Fruit fly (Drosophila melanogaster) whole organism, embryonic: ENCODE data around the gene tau.

Source experiments
- Bdp1 ChIP-seq: fragments of 200-800 bp; sonication (Bioruptor generic); optimal IDR thresholded peaks from 3 replicates; lab custom pipeline; 2016; ENCODE audit warnings: missing biosample characterization, missing genetic modification characterization
- CG12659 ChIP-seq: fragments of 200-800 bp; sonication (Bioruptor generic); optimal IDR thresholded peaks from 3 replicates; lab custom pipeline; 2017; ENCODE audit warnings: mild to moderate bottlenecking, missing biosample characterization, missing genetic modification reagents, missing genetic modification characterization
- CG13624 ChIP-seq: fragments of 200-800 bp; sonication (Bioruptor generic); optimal IDR thresholded peaks from 2 replicates; lab custom pipeline; 2016; ENCODE audit warnings: missing biosample characterization, missing genetic modification characterization
- CG14441 ChIP-seq: fragments of 200-800 bp; sonication (Bioruptor generic); IDR thresholded peaks from 2 replicates; pipeline ENCODE4 v1.3.6; 2022; ENCODE audit warnings: missing biosample characterization, missing genetic modification characterization
- CG1603 ChIP-seq: fragments of 200-800 bp; sonication (Bioruptor generic); optimal IDR thresholded peaks from 2 replicates; lab custom pipeline; 2019; ENCODE audit warnings: missing biosample characterization, mild to moderate bottlenecking, missing genetic modification characterization, moderate library complexity
- CG16813 ChIP-seq: fragments of 200-800 bp; sonication (Bioruptor generic); IDR thresholded peaks from 3 replicates; pipeline ENCODE4 v1.3.6; 2022; ENCODE audit warnings: missing biosample characterization, missing genetic modification characterization; ENCODE audit not compliant: partially characterized antibody
- CG18599 ChIP-seq: fragments of 200-800 bp; sonication (Bioruptor generic); optimal IDR thresholded peaks from 3 replicates; lab custom pipeline; 2017; ENCODE audit warnings: missing biosample characterization, missing genetic modification characterization, mild to moderate bottlenecking, moderate library complexity, missing genetic modification reagents
- CG2120 ChIP-seq: fragments of 200-800 bp; sonication (Bioruptor generic); optimal IDR thresholded peaks from 3 replicates; lab custom pipeline; 2016; ENCODE audit warnings: missing biosample characterization, missing genetic modification characterization
- CG2199 ChIP-seq: fragments of 200-800 bp; sonication (Bioruptor generic); IDR thresholded peaks from 3 replicates; pipeline ENCODE4 v1.3.6; 2022; ENCODE audit warnings: missing biosample characterization, missing genetic modification characterization
- CG2678 ChIP-seq: fragments of 200-800 bp; sonication (Bioruptor generic); optimal IDR thresholded peaks from 3 replicates; lab custom pipeline; 2019; ENCODE audit warnings: missing biosample characterization, mild to moderate bottlenecking, missing genetic modification characterization, moderate library complexity
- CG31365 ChIP-seq: fragments of 200-800 bp; sonication (Bioruptor generic); optimal IDR thresholded peaks from 2 replicates; lab custom pipeline; 2018; ENCODE audit warnings: missing biosample characterization, mild to moderate bottlenecking, missing genetic modification characterization
- CG43689 ChIP-seq: fragments of 200-800 bp; sonication (Bioruptor generic); IDR thresholded peaks from 2 replicates; pipeline ENCODE4 v1.3.6; 2022; ENCODE audit warnings: missing biosample characterization, missing genetic modification characterization
- CG4820 ChIP-seq: fragments of 200-800 bp; sonication (Bioruptor generic); optimal IDR thresholded peaks from 3 replicates; lab custom pipeline; 2016; ENCODE audit warnings: missing biosample characterization, missing genetic modification characterization
- CG8089 ChIP-seq: fragments of 200-800 bp; sonication (Bioruptor generic); optimal IDR thresholded peaks from 3 replicates; lab custom pipeline; 2016; ENCODE audit warnings: missing biosample characterization, missing genetic modification characterization
- CG8290 ChIP-seq, 3 experiments: fragments of 200-800 bp; sonication (Bioruptor generic); optimal IDR thresholded peaks; 2 replicates each; lab custom pipeline; 2016 to 2019; ENCODE audit warnings: missing biosample characterization in 3 of 3, missing genetic modification characterization in 3 of 3, mild to moderate bottlenecking in 2 of 3, moderate library complexity in 1 of 3
- CG8478 ChIP-seq: fragments of >200 bp; optimal IDR thresholded peaks from 2 replicates; lab custom pipeline; 2018
- Dek ChIP-seq: fragments of 200-800 bp; sonication (Bioruptor generic); optimal IDR thresholded peaks from 3 replicates; lab custom pipeline; 2019; ENCODE audit warnings: missing biosample characterization, mild to moderate bottlenecking, missing genetic modification characterization, moderate library complexity
- Dp ChIP-seq: fragments of 200-800 bp; sonication (Bioruptor generic); optimal IDR thresholded peaks from 2 replicates; lab custom pipeline; 2018; ENCODE audit warnings: missing biosample characterization, mild to moderate bottlenecking, missing genetic modification characterization, moderate library complexity
- Elba2 ChIP-seq: fragments of 200-800 bp; sonication (Bioruptor generic); optimal IDR thresholded peaks from 3 replicates; lab custom pipeline; 2016; ENCODE audit warnings: missing biosample characterization, missing genetic modification characterization
- Ets65A ChIP-seq: fragments of 200-800 bp; sonication (Bioruptor generic); peaks from one replicate; lab custom pipeline; 2016; ENCODE audit warnings: missing biosample characterization, missing genetic modification characterization
- Fer1 ChIP-seq: fragments of 200-800 bp; sonication (Bioruptor generic); optimal IDR thresholded peaks from 2 replicates; lab custom pipeline; 2017; ENCODE audit warnings: missing biosample characterization, mild to moderate bottlenecking, missing genetic modification characterization
- GATAe ChIP-seq: fragments of 200-800 bp; sonication (Bioruptor generic); conservative IDR thresholded peaks from 2 replicates; pipeline ENCODE4 v1.3.6; 2022; ENCODE audit warnings: missing biosample characterization, missing genetic modification characterization
- Gsc ChIP-seq: fragments of 200-800 bp; sonication (Bioruptor generic); IDR thresholded peaks from 2 replicates; pipeline ENCODE4 v1.3.6; 2022; ENCODE audit warnings: missing biosample characterization, missing genetic modification characterization
- HmgZ ChIP-seq: fragments of 200-800 bp; sonication (Bioruptor generic); optimal IDR thresholded peaks from 2 replicates; lab custom pipeline; 2018; ENCODE audit warnings: missing biosample characterization, mild to moderate bottlenecking, missing genetic modification characterization
- Hmr ChIP-seq: fragments of 200-800 bp; sonication (Bioruptor generic); optimal IDR thresholded peaks from 3 replicates; lab custom pipeline; 2017; ENCODE audit warnings: mild to moderate bottlenecking, missing biosample characterization, missing genetic modification reagents, missing genetic modification characterization
- Lhr ChIP-seq: fragments of 200-800 bp; sonication (Bioruptor generic); optimal IDR thresholded peaks from 3 replicates; lab custom pipeline; 2017; ENCODE audit warnings: mild to moderate bottlenecking, missing biosample characterization, missing genetic modification reagents, missing genetic modification characterization
- Med ChIP-seq: fragments of 200-800 bp; sonication (Bioruptor generic); peaks from one replicate; lab custom pipeline; 2016; ENCODE audit warnings: missing biosample characterization, missing genetic modification characterization, mild to moderate bottlenecking, inconsistent platforms, moderate library complexity
- Meics ChIP-seq: fragments of 200-800 bp; sonication (Bioruptor generic); optimal IDR thresholded peaks from 2 replicates; lab custom pipeline; 2017; ENCODE audit warnings: missing biosample characterization, mild to moderate bottlenecking, missing genetic modification characterization
- Myb ChIP-seq: fragments of 200-800 bp; sonication (Bioruptor generic); optimal IDR thresholded peaks from 2 replicates; lab custom pipeline; 2016; ENCODE audit warnings: missing biosample characterization, missing genetic modification characterization
- Neu2 ChIP-seq: fragments of 200-800 bp; sonication (Bioruptor generic); optimal IDR thresholded peaks from 3 replicates; lab custom pipeline; 2016; ENCODE audit warnings: missing biosample characterization, missing genetic modification characterization, borderline replicate concordance
- Optix ChIP-seq: fragments of 200-800 bp; sonication (Bioruptor generic); IDR thresholded peaks from 3 replicates; pipeline ENCODE4 v1.3.6; 2022; ENCODE audit warnings: missing biosample characterization, missing genetic modification characterization
- Six4 ChIP-seq: fragments of 200-800 bp; sonication (Bioruptor generic); optimal IDR thresholded peaks from 2 replicates; lab custom pipeline; 2016; ENCODE audit warnings: missing biosample characterization, missing genetic modification characterization
- Taf1 ChIP-seq: fragments of 200-800 bp; sonication (Bioruptor generic); IDR thresholded peaks from 2 replicates; pipeline ENCODE4 v1.3.6; 2022; ENCODE audit warnings: missing biosample characterization, missing genetic modification characterization
- cwo ChIP-seq: fragments of 200-800 bp; sonication (Bioruptor generic); optimal IDR thresholded peaks from 3 replicates; lab custom pipeline; 2017; ENCODE audit warnings: missing biosample characterization, missing genetic modification characterization, mild to moderate bottlenecking, moderate library complexity, missing genetic modification reagents
- eve ChIP-seq, 2 experiments: fragments of >200 bp; optimal IDR thresholded peaks; 2 replicates each; lab custom pipeline; 2017; ENCODE audit warnings: missing biosample characterization in 2 of 2, missing genetic modification characterization in 2 of 2
- ewg ChIP-seq: fragments of 200-800 bp; sonication (Bioruptor generic); optimal IDR thresholded peaks from 3 replicates; lab custom pipeline; 2017; ENCODE audit warnings: mild to moderate bottlenecking, missing biosample characterization, missing genetic modification reagents, missing genetic modification characterization
- gem ChIP-seq: fragments of 200-800 bp; sonication (Bioruptor generic); optimal IDR thresholded peaks from 2 replicates; lab custom pipeline; 2019; ENCODE audit warnings: missing biosample characterization, mild to moderate bottlenecking, missing genetic modification characterization, moderate library complexity
- grau ChIP-seq: fragments of 200-800 bp; optimal IDR thresholded peaks from 3 replicates; lab custom pipeline; 2019; ENCODE audit warnings: missing biosample characterization, mild to moderate bottlenecking, missing genetic modification characterization, moderate library complexity
- lab ChIP-seq: fragments of 200-800 bp; sonication (Bioruptor generic); optimal IDR thresholded peaks from 3 replicates; lab custom pipeline; 2017; ENCODE audit warnings: missing biosample characterization, missing genetic modification characterization, mild to moderate bottlenecking, moderate library complexity, missing genetic modification reagents
- nau ChIP-seq: fragments of 200-800 bp; sonication (Bioruptor generic); optimal IDR thresholded peaks from 3 replicates; lab custom pipeline; 2017; ENCODE audit warnings: missing biosample characterization, mild to moderate bottlenecking, missing genetic modification characterization, missing genetic modification reagents
- onecut ChIP-seq: fragments of 200-800 bp; sonication (Bioruptor generic); IDR thresholded peaks from 2 replicates; pipeline ENCODE4 v1.3.6; 2022; ENCODE audit warnings: missing biosample characterization, missing genetic modification characterization
- pho ChIP-seq: fragments of 200-800 bp; sonication (Bioruptor generic); optimal IDR thresholded peaks from 2 replicates; lab custom pipeline; 2016; ENCODE audit warnings: missing biosample characterization, missing genetic modification characterization
- pita ChIP-seq: fragments of 200-800 bp; sonication (Bioruptor generic); optimal IDR thresholded peaks from 2 replicates; lab custom pipeline; 2017; ENCODE audit warnings: missing biosample characterization, mild to moderate bottlenecking, missing genetic modification characterization
- run ChIP-seq: fragments of 200-800 bp; sonication (Bioruptor generic); optimal IDR thresholded peaks from 3 replicates; lab custom pipeline; 2018; ENCODE audit warnings: missing biosample characterization, mild to moderate bottlenecking, missing genetic modification characterization
- schlank ChIP-seq: fragments of 200-800 bp; sonication (Bioruptor generic); optimal IDR thresholded peaks from 2 replicates; lab custom pipeline; 2018; ENCODE audit warnings: missing biosample characterization, mild to moderate bottlenecking, missing genetic modification characterization
- sd ChIP-seq: fragments of 200-800 bp; sonication (Bioruptor generic); optimal IDR thresholded peaks from 3 replicates; lab custom pipeline; 2018; ENCODE audit warnings: missing biosample characterization, mild to moderate bottlenecking, missing genetic modification characterization, moderate library complexity
- stwl ChIP-seq: fragments of 200-800 bp; sonication (Bioruptor generic); optimal IDR thresholded peaks from 3 replicates; lab custom pipeline; 2018; ENCODE audit warnings: missing biosample characterization, mild to moderate bottlenecking, missing genetic modification characterization, moderate library complexity
- twi ChIP-seq: fragments of 200-800 bp; optimal IDR thresholded peaks from 2 replicates; lab custom pipeline; 2019; ENCODE audit warnings: missing biosample characterization, mild to moderate bottlenecking, missing genetic modification characterization, moderate library complexity
- wor ChIP-seq: fragments of 200-800 bp; sonication (Bioruptor generic); IDR thresholded peaks from 2 replicates; pipeline ENCODE4 v1.3.6; 2022; ENCODE audit warnings: missing biosample characterization, missing genetic modification characterization

The tau gene

dm6 chr3R:27652156-27652810 lies 4.5 kb downstream of the tau start, which contains the start of gene RpS10a (continued):
- TF ChIP-seq lab (GFP tag; lab: Kevin White, UChicago) (peak; percentile 16), Optix (GFP tag; lab: Robert Waterston, UW) (no peak), Six4 (GFP tag; lab: Kevin White, UChicago) (no peak), CG2120 (GFP tag; lab: Kevin White, UChicago) (peak; percentile 27), CG18599 (GFP tag; lab: Kevin White, UChicago) (peak; percentile 19), pho (GFP tag; lab: Kevin White, UChicago) (no peak), Neu2 (GFP tag; lab: Kevin White, UChicago) (no peak), Bdp1 (GFP tag; lab: Kevin White, UChicago) (no peak), grau (tag; lab: Kevin White, UChicago) (peak; percentile 12), Med (GFP tag; lab: Kevin White, UChicago) (no peak), CG1603 (tag; lab: Kevin White, UChicago) (no peak), CG43689 (GFP tag; lab: Robert Waterston, UW) (no peak), GATAe (GFP tag; lab: Robert Waterston, UW) (no peak), onecut (peak; percentile 91), twi (no peak), Hmr (GFP tag; lab: Kevin White, UChicago) (peak; percentile 10), sd (tag; lab: Kevin White, UChicago) (peak; percentile 92), gem (tag; lab: Kevin White, UChicago) (peak; percentile 24), CG13624 (peak; percentile 47), ewg (GFP tag; lab: Kevin White, UChicago) (peak; percentile 58), CG14441 (no peak), Meics (GFP tag; lab: Kevin White, UChicago) (peak; percentile 26)

- TF ChIP-seq Ets65A (GFP tag; lab: Kevin White, UChicago) (peak; percentile 68), Elba2 (GFP tag; lab: Kevin White, UChicago) (peak; percentile 9), CG8089 (GFP tag; lab: Kevin White, UChicago) (no peak), CG31365 (tag; lab: Kevin White, UChicago) (peak; percentile 95), CG8290 (GFP tag; optimal IDR thresholded peaks at IDR 0.05; lab: Kevin White, UChicago) (no peak), CG8290 (tag; optimal IDR thresholded peaks at IDR 0.05; lab: Kevin White, UChicago) (peak in 1 of 2 experiments; percentile 67), Dp (peak; percentile 16), Taf1 (GFP tag; lab: Robert Waterston, UW) (no peak), wor (GFP tag; lab: Robert Waterston, UW) (no peak), Dek (tag; lab: Kevin White, UChicago) (peak; percentile 22), HmgZ (tag; lab: Kevin White, UChicago) (peak; percentile 18), CG4820 (no peak), run (tag; lab: Kevin White, UChicago) (no peak), CG16813 (GFP tag; lab: Robert Waterston, UW) (no peak), Gsc (GFP tag; lab: Robert Waterston, UW) (no peak), pita (peak; percentile 75), stwl (tag; lab: Kevin White, UChicago) (peak; percentile 28), Myb (GFP tag; lab: Kevin White, UChicago) (peak; percentile 92), eve (GFP tag; optimal IDR thresholded peaks at IDR 0.05; lab: Kevin White, UChicago) (no peak), schlank (tag; lab: Kevin White, UChicago) (no peak), CG2678 (tag; lab: Kevin White, UChicago) (no peak), cwo (GFP tag; lab: Kevin White, UChicago) (no peak), Lhr (GFP tag; lab: Kevin White, UChicago) (peak; percentile 32), Fer1 (GFP tag; lab: Kevin White, UChicago) (no peak), CG2199 (GFP tag; lab: Robert Waterston, UW) (peak; percentile 29; the same call in 1 of the 3 replicates), CG12659 (GFP tag; lab: Kevin White, UChicago) (peak; percentile 7), CG8478 (lab: Kevin White, UChicago) (peak; percentile 59), nau (GFP tag; lab: Kevin White, UChicago) (no peak)
Observed at dm6 chr3R:27651710-27652109, 5.1 kb downstream of the tau start.
